Fruit fly (Drosophila melanogaster) whole organism, embryonic: ENCODE data around the gene GAPsec.

Experiments used
- Asciz ChIP-seq: fragments of 200-800 bp; sonication (Bioruptor generic); optimal IDR thresholded peaks from 2 replicates; lab custom pipeline; 2017; ENCODE audit warnings: missing biosample characterization, mild to moderate bottlenecking, missing genetic modification characterization, missing genetic modification reagents
- B-H2 ChIP-seq: fragments of 200-800 bp; sonication (Bioruptor generic); optimal IDR thresholded peaks from 2 replicates; lab custom pipeline; 2018; ENCODE audit warnings: missing biosample characterization, mild to moderate bottlenecking, missing genetic modification characterization
- Blimp-1 ChIP-seq: fragments of 200-800 bp; sonication (Bioruptor generic); optimal IDR thresholded peaks from 3 replicates; lab custom pipeline; 2018; ENCODE audit warnings: missing biosample characterization, missing genetic modification characterization, mild to moderate bottlenecking, moderate library complexity, missing genetic modification reagents
- CG11695 ChIP-seq: fragments of 200-800 bp; sonication (Bioruptor generic); IDR thresholded peaks from 3 replicates; pipeline ENCODE4 v1.3.6; 2022; ENCODE audit warnings: missing biosample characterization, missing genetic modification characterization
- CG1233 ChIP-seq: fragments of 200-800 bp; sonication (Bioruptor generic); optimal IDR thresholded peaks from 4 replicates; lab custom pipeline; 2018; ENCODE audit warnings: missing biosample characterization, mild to moderate bottlenecking, missing genetic modification characterization
- CG13287 ChIP-seq: fragments of 200-800 bp; sonication (Bioruptor generic); IDR thresholded peaks from 2 replicates; pipeline ENCODE4 v1.3.6; 2022; ENCODE audit warnings: missing biosample characterization, missing genetic modification characterization; ENCODE audit not compliant: partially characterized antibody
- CG13424 ChIP-seq: fragments of 200-800 bp; sonication (Bioruptor generic); optimal IDR thresholded peaks from 2 replicates; lab custom pipeline; 2019; ENCODE audit warnings: missing biosample characterization, mild to moderate bottlenecking, missing genetic modification characterization, moderate library complexity
- CG13775 ChIP-seq: fragments of 200-800 bp; sonication (Bioruptor generic); optimal IDR thresholded peaks from 3 replicates; lab custom pipeline; 2017; ENCODE audit warnings: missing biosample characterization, mild to moderate bottlenecking, missing genetic modification characterization
- CG1529 ChIP-seq: fragments of 200-800 bp; sonication (Bioruptor generic); optimal IDR thresholded peaks from 3 replicates; lab custom pipeline; 2018; ENCODE audit warnings: missing biosample characterization, missing genetic modification characterization
- CG15601 ChIP-seq: fragments of 200-800 bp; sonication (Bioruptor generic); optimal IDR thresholded peaks from 3 replicates; lab custom pipeline; 2019; ENCODE audit warnings: missing biosample characterization, mild to moderate bottlenecking, missing genetic modification characterization, moderate library complexity
- CG2712 ChIP-seq: fragments of 200-800 bp; optimal IDR thresholded peaks from 3 replicates; lab custom pipeline; 2019; ENCODE audit warnings: missing biosample characterization, mild to moderate bottlenecking, missing genetic modification characterization, moderate library complexity
- CG30403 ChIP-seq: fragments of 200-800 bp; sonication (Bioruptor generic); optimal IDR thresholded peaks from 3 replicates; lab custom pipeline; 2016; ENCODE audit warnings: missing biosample characterization, missing genetic modification characterization
- CG31388 ChIP-seq: fragments of 200-800 bp; sonication (Bioruptor generic); optimal IDR thresholded peaks from 2 replicates; lab custom pipeline; 2016; ENCODE audit warnings: missing biosample characterization, missing genetic modification characterization
- CG4730 ChIP-seq: fragments of 200-800 bp; sonication (Bioruptor generic); IDR thresholded peaks from 2 replicates; pipeline ENCODE4 v1.3.6; 2022; ENCODE audit warnings: missing biosample characterization, missing genetic modification characterization
- CG6272 ChIP-seq: fragments of 200-800 bp; sonication (Bioruptor generic); IDR thresholded peaks from 2 replicates; pipeline ENCODE4 v1.3.6; 2022; ENCODE audit warnings: missing biosample characterization, missing genetic modification characterization
- CG6791 ChIP-seq: fragments of 200-800 bp; sonication (Bioruptor generic); IDR thresholded peaks from 3 replicates; pipeline ENCODE4 v1.3.6; 2022; ENCODE audit warnings: missing biosample characterization, missing genetic modification characterization; ENCODE audit not compliant: partially characterized antibody
- CG7839 ChIP-seq: fragments of 200-800 bp; sonication (Bioruptor generic); optimal IDR thresholded peaks from 3 replicates; lab custom pipeline; 2018; ENCODE audit warnings: missing biosample characterization, mild to moderate bottlenecking, missing genetic modification characterization, moderate library complexity
- CG8359 ChIP-seq: fragments of 200-800 bp; sonication (Bioruptor generic); optimal IDR thresholded peaks from 2 replicates; lab custom pipeline; 2017; ENCODE audit warnings: missing biosample characterization, mild to moderate bottlenecking, missing genetic modification characterization, borderline replicate concordance
- CG8765 ChIP-seq: fragments of 200-800 bp; sonication (Bioruptor generic); IDR thresholded peaks from 2 replicates; pipeline ENCODE4 v1.3.6; 2022; ENCODE audit warnings: missing biosample characterization, missing genetic modification characterization
- Drgx ChIP-seq: fragments of 200-800 bp; sonication (Bioruptor generic); IDR thresholded peaks from 2 replicates; pipeline ENCODE4 v1.3.6; 2022; ENCODE audit warnings: missing biosample characterization, missing genetic modification characterization
- Eip74EF ChIP-seq, 2 experiments: fragments of 200-800 bp in 1 of 2; fragments of >200 bp in 1 of 2; sonication (Bioruptor generic) in 1 of 2; optimal IDR thresholded peaks; 2 replicates each; lab custom pipeline; 2017 to 2019; ENCODE audit warnings: missing biosample characterization in 2 of 2, missing genetic modification characterization in 2 of 2, mild to moderate bottlenecking in 1 of 2, moderate library complexity in 1 of 2
- Ets65A ChIP-seq: fragments of 200-800 bp; sonication (Bioruptor generic); peaks from one replicate; lab custom pipeline; 2016; ENCODE audit warnings: missing biosample characterization, missing genetic modification characterization
- Vsx1 ChIP-seq: fragments of 200-800 bp; sonication (Bioruptor generic); optimal IDR thresholded peaks from 2 replicates; lab custom pipeline; 2017; ENCODE audit warnings: missing biosample characterization, mild to moderate bottlenecking, missing genetic modification characterization, missing genetic modification reagents
- bab2 ChIP-seq: fragments of 200-800 bp; sonication (Bioruptor generic); optimal IDR thresholded peaks from 2 replicates; lab custom pipeline; 2016; ENCODE audit warnings: missing biosample characterization, missing genetic modification characterization
- cas ChIP-seq: fragments of 200-800 bp; sonication (Bioruptor generic); IDR thresholded peaks from 2 replicates; pipeline ENCODE4 v1.3.6; 2022; ENCODE audit warnings: missing biosample characterization, missing genetic modification characterization
- chif ChIP-seq, 2 experiments: fragments of 200-800 bp; sonication (Bioruptor generic); optimal IDR thresholded peaks; 3 replicates each; lab custom pipeline; 2016; ENCODE audit warnings: missing biosample characterization in 2 of 2, missing genetic modification characterization in 2 of 2
- chinmo ChIP-seq: fragments of 200-800 bp; sonication (Bioruptor generic); IDR thresholded peaks from 4 replicates; pipeline ENCODE4 v1.3.6; 2022; ENCODE audit warnings: missing biosample characterization, missing genetic modification characterization; ENCODE audit not compliant: partially characterized antibody
- ci ChIP-seq: fragments of 200-800 bp; sonication (Bioruptor generic); IDR thresholded peaks from 3 replicates; pipeline ENCODE4 v1.3.6; 2022; ENCODE audit warnings: missing biosample characterization, missing genetic modification characterization
- da ChIP-seq: fragments of 200-800 bp; sonication (Bioruptor generic); optimal IDR thresholded peaks from 2 replicates; lab custom pipeline; 2016; ENCODE audit warnings: missing biosample characterization, missing genetic modification characterization
- dimm ChIP-seq: fragments of 200-800 bp; sonication (Bioruptor generic); IDR thresholded peaks from 2 replicates; pipeline ENCODE4 v1.3.6; 2022; ENCODE audit warnings: missing biosample characterization, missing genetic modification characterization
- gem ChIP-seq: fragments of 200-800 bp; sonication (Bioruptor generic); optimal IDR thresholded peaks from 2 replicates; lab custom pipeline; 2019; ENCODE audit warnings: missing biosample characterization, mild to moderate bottlenecking, missing genetic modification characterization, moderate library complexity
- grau ChIP-seq: fragments of 200-800 bp; optimal IDR thresholded peaks from 3 replicates; lab custom pipeline; 2019; ENCODE audit warnings: missing biosample characterization, mild to moderate bottlenecking, missing genetic modification characterization, moderate library complexity
- gro ChIP-seq: fragments of 200-800 bp; sonication (Bioruptor generic); optimal IDR thresholded peaks from 2 replicates; lab custom pipeline; 2016; ENCODE audit warnings: missing biosample characterization, missing genetic modification characterization
- gt ChIP-seq: fragments of 200-800 bp; sonication (Bioruptor generic); IDR thresholded peaks from 2 replicates; pipeline ENCODE4 v1.3.6; 2022; ENCODE audit warnings: missing biosample characterization, missing genetic modification characterization
- maf-S ChIP-seq: fragments of 200-800 bp; sonication (Bioruptor generic); optimal IDR thresholded peaks from 2 replicates; lab custom pipeline; 2016; ENCODE audit warnings: missing biosample characterization, missing genetic modification characterization
- mld ChIP-seq: fragments of 200-800 bp; sonication (Bioruptor generic); IDR thresholded peaks from 3 replicates; pipeline ENCODE4 v1.3.6; 2022; ENCODE audit warnings: missing biosample characterization, missing genetic modification characterization; ENCODE audit not compliant: partially characterized antibody
- nmo ChIP-seq: fragments of 200-800 bp; sonication (Bioruptor generic); optimal IDR thresholded peaks from 2 replicates; lab custom pipeline; 2018; ENCODE audit warnings: missing biosample characterization, mild to moderate bottlenecking, missing genetic modification characterization, moderate library complexity
- onecut ChIP-seq: fragments of 200-800 bp; sonication (Bioruptor generic); IDR thresholded peaks from 2 replicates; pipeline ENCODE4 v1.3.6; 2022; ENCODE audit warnings: missing biosample characterization, missing genetic modification characterization
- org-1 ChIP-seq: fragments of 200-800 bp; sonication (Bioruptor generic); optimal IDR thresholded peaks from 2 replicates; lab custom pipeline; 2017; ENCODE audit warnings: missing biosample characterization, missing genetic modification characterization
- sens-2 ChIP-seq: fragments of 200-800 bp; sonication (Bioruptor generic); IDR thresholded peaks from 2 replicates; pipeline ENCODE4 v1.3.6; 2022; ENCODE audit warnings: missing biosample characterization, missing genetic modification characterization
- tap ChIP-seq: fragments of 200-800 bp; optimal IDR thresholded peaks from 3 replicates; lab custom pipeline; 2019; ENCODE audit warnings: missing biosample characterization, mild to moderate bottlenecking, missing genetic modification characterization, moderate library complexity
- tll ChIP-seq, 2 experiments: fragments of 200-800 bp in 1 of 2; fragments of >200 bp in 1 of 2; sonication (Bioruptor generic) in 1 of 2; optimal IDR thresholded peaks; 2 replicates each; lab custom pipeline; 2017 to 2019; ENCODE audit warnings: missing biosample characterization in 2 of 2, missing genetic modification characterization in 2 of 2, mild to moderate bottlenecking in 1 of 2, moderate library complexity in 1 of 2
- tna ChIP-seq: fragments of 200-800 bp; sonication (Bioruptor generic); IDR thresholded peaks from 2 replicates; pipeline ENCODE4 v1.3.6; 2022; ENCODE audit warnings: missing biosample characterization, missing genetic modification characterization; ENCODE audit not compliant: partially characterized antibody
- trem ChIP-seq: fragments of 200-800 bp; optimal IDR thresholded peaks from 3 replicates; lab custom pipeline; 2019; ENCODE audit warnings: missing biosample characterization, mild to moderate bottlenecking, missing genetic modification characterization, moderate library complexity
- tup ChIP-seq: fragments of 200-800 bp; sonication (Bioruptor generic); optimal IDR thresholded peaks from 2 replicates; lab custom pipeline; 2016; ENCODE audit warnings: missing biosample characterization, mild to moderate bottlenecking, missing genetic modification characterization, moderate library complexity
- twi ChIP-seq: fragments of 200-800 bp; optimal IDR thresholded peaks from 2 replicates; lab custom pipeline; 2019; ENCODE audit warnings: missing biosample characterization, mild to moderate bottlenecking, missing genetic modification characterization, moderate library complexity
- vfl ChIP-seq: fragments of 200-800 bp; sonication (Bioruptor generic); optimal IDR thresholded peaks from 2 replicates; lab custom pipeline; 2016; ENCODE audit warnings: missing biosample characterization, missing genetic modification characterization
- zfh1 ChIP-seq: fragments of 200-800 bp; sonication (Bioruptor generic); IDR thresholded peaks from 3 replicates; pipeline ENCODE4 v1.3.6; 2022; ENCODE audit warnings: missing biosample characterization, missing genetic modification characterization

The GAPsec gene

DNA sequence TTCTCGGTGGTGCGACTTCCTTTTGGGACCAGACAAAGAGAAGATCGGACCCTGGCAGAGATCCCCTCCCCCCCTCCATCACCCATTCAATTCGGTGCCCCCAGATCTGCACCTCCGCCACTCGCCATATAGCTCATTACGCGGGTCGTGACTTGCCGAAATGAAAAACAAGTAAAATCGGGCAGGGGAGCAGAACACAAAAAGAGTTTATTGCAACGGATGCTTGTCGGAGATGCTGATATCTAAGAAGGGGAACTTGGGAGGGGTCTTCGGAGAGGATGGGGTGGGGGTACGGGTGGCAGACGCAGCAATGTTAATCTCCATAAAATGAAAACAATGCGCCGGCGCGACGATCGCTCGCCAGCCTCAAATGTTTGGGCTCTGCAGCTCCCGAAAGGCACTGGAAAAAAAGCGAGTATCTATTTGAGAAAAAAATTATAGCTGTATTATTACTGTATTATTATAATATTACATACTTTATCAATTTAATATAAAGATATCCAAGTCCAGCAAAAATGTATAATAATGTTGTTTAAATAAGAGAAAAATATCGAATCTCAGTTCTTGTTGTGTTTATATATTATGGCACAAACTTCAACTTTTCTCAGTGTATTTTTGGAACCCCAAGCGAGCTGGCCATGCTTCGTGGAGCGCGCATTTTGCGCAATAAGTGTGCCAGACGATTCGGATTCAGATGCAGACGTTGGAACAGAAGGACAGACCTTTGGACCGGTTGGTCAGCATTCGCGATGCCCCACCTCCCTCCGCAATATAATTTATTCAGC, 44.3 kb upstream of the GAPsec start (continued):
- TF ChIP-seq vfl (GFP tag; lab: Kevin White, UChicago), result no peak
- no peak for TF ChIP-seq tll (GFP tag; optimal IDR thresholded peaks at IDR 0.05; lab: Kevin White, UChicago)
- peak; percentile 53 for TF ChIP-seq CG7839 (tag; lab: Kevin White, UChicago)
- no peak for TF ChIP-seq CG6791
- peak; percentile 1 for TF ChIP-seq org-1 (GFP tag; lab: Kevin White, UChicago)
- TF ChIP-seq Blimp-1 (GFP tag; lab: Kevin White, UChicago), result peak; percentile 64
- no peak for TF ChIP-seq tup
- peak; percentile 7 for TF ChIP-seq twi (tag; lab: Kevin White, UChicago)
- TF ChIP-seq ci (GFP tag; lab: Robert Waterston, UW), result 0 out of 3 replicates have a peak, but pooled peaks have one; percentile 48
- peak; percentile 41 for TF ChIP-seq grau (tag; lab: Kevin White, UChicago)
- TF ChIP-seq maf-S (GFP tag; lab: Kevin White, UChicago), result no peak
- peak; percentile 68 for TF ChIP-seq gem (tag; lab: Kevin White, UChicago)
- no peak for TF ChIP-seq da
- peak; percentile 16 for TF ChIP-seq Ets65A (GFP tag; lab: Kevin White, UChicago)
- peak; percentile 19 for TF ChIP-seq CG1529 (GFP tag; lab: Kevin White, UChicago)
- no peak for TF ChIP-seq tna (GFP tag; lab: Robert Waterston, UW)
- no peak for TF ChIP-seq tap
- 0 out of 4 replicates have a peak, but pooled peaks have one; percentile 24 for TF ChIP-seq chinmo (GFP tag; lab: Robert Waterston, UW)
- TF ChIP-seq Eip74EF (GFP tag; optimal IDR thresholded peaks at IDR 0.05; lab: Kevin White, UChicago), result peak in 1 of 2 experiments; percentile 8
- peak; percentile 2 for TF ChIP-seq Asciz
- TF ChIP-seq zfh1 (GFP tag; lab: Robert Waterston, UW), result peak; percentile 62; the same call in 2 of the 3 replicates
- peak; percentile 36 for TF ChIP-seq CG8359 (GFP tag; lab: Kevin White, UChicago)
- 0 out of 2 replicates have a peak, but pooled peaks have one; percentile 17 for TF ChIP-seq CG4730
- TF ChIP-seq chif (GFP tag; optimal IDR thresholded peaks at IDR 0.05; lab: Kevin White, UChicago), result no peak
- TF ChIP-seq sens-2 (GFP tag; lab: Robert Waterston, UW), result no peak
- TF ChIP-seq CG11695, result peak; percentile 47; the same call in 1 of the 3 replicates
- peak; percentile 43 for TF ChIP-seq trem (tag; lab: Kevin White, UChicago)
- peak; percentile 72 for TF ChIP-seq Drgx (GFP tag; lab: Robert Waterston, UW)
- TF ChIP-seq onecut, result peak; percentile 15; the same call in 1 of the 2 replicates
- TF ChIP-seq CG15601 (tag; lab: Kevin White, UChicago), result peak; percentile 43
- no peak for TF ChIP-seq Vsx1 (GFP tag; lab: Kevin White, UChicago)
- TF ChIP-seq CG31388 (GFP tag; lab: Kevin White, UChicago), result no peak
- TF ChIP-seq CG13775 (GFP tag; lab: Kevin White, UChicago), result peak; percentile 8
- TF ChIP-seq CG30403 (GFP tag; lab: Kevin White, UChicago), result peak; percentile 10
- no peak for TF ChIP-seq gt (GFP tag; lab: Robert Waterston, UW)
- no peak for TF ChIP-seq B-H2 (GFP tag; lab: Kevin White, UChicago)
- TF ChIP-seq CG13424, result peak; percentile 44
- no peak for TF ChIP-seq dimm (GFP tag; lab: Robert Waterston, UW)
- no peak for TF ChIP-seq CG13287 (GFP tag; lab: Robert Waterston, UW)
- no peak for TF ChIP-seq gro (GFP tag; lab: Kevin White, UChicago)
- TF ChIP-seq CG8765 (GFP tag; lab: Robert Waterston, UW), result no peak
- TF ChIP-seq CG1233, result no peak
- peak; percentile 80 for TF ChIP-seq CG2712 (tag; lab: Kevin White, UChicago)
- TF ChIP-seq cas (GFP tag; lab: Robert Waterston, UW), result no peak
- TF ChIP-seq bab2 (GFP tag; lab: Kevin White, UChicago), result no peak
- TF ChIP-seq mld (GFP tag; lab: Robert Waterston, UW), result no peak
- TF ChIP-seq CG6272 (GFP tag; lab: Robert Waterston, UW), result no peak
- TF ChIP-seq nmo (GFP tag; lab: Kevin White, UChicago), result peak; percentile 52
